Worm (Caenorhabditis elegans): Measurements from ENCODE around the gene elks-1.

The elks-1 gene

DNA sequence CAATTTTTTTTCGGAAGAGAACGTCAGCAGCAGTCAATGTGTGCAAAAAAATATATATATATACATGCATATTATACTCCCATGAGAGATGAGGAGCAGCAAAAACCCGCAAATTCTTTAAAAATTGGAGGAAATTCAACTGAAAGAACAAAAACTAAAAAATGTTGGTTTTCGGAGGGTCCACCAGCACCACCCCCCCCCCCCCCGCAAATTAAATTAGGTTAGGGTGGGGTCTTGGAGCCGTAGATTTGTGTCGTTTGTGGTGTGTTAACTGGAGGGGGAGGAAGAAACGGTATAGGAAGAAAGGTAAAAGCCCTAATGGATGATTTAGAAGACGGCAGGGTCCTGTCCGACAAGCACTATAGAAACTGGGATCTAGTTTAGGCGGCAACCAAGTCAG, 1.5 kb downstream of the elks-1 start:
- TF ChIP-seq C38D4.7 (GFP tag; optimal IDR thresholded peaks at IDR 0.05) = no peak
- no peak for TF ChIP-seq ceh-24 (tag; optimal IDR thresholded peaks at IDR 0.05)
- TF ChIP-seq ets-4 (tag; optimal IDR thresholded peaks at IDR 0.05) = no peak
- no peak for TF ChIP-seq ceh-19 (GFP tag; optimal IDR thresholded peaks at IDR 0.05)
- TF ChIP-seq ceh-22 (tag; optimal IDR thresholded peaks at IDR 0.05) = no peak
- no peak for TF ChIP-seq nhr-232 (tag; optimal IDR thresholded peaks at IDR 0.05)
- no peak for TF ChIP-seq ceh-18 (tag; optimal IDR thresholded peaks at IDR 0.05)
- TF ChIP-seq ceh-30 (tag; optimal IDR thresholded peaks at IDR 0.05) = no peak
- TF ChIP-seq ceh-14 (tag; optimal IDR thresholded peaks at IDR 0.05) = no peak
- no peak for TF ChIP-seq pha-4 (tag; optimal IDR thresholded peaks at IDR 0.05)
- no peak for TF ChIP-seq odd-2 (tag; optimal IDR thresholded peaks at IDR 0.05)
- no peak for TF ChIP-seq nfya-1 (tag; optimal IDR thresholded peaks at IDR 0.05)
- no peak for TF ChIP-seq Y22D7AL.16 (tag; optimal IDR thresholded peaks at IDR 0.05)
- TF ChIP-seq unc-86 (tag; optimal IDR thresholded peaks at IDR 0.05) = no peak
- no peak for TF ChIP-seq K09A11.1 (tag; optimal IDR thresholded peaks at IDR 0.05; ENCODE audit: insufficient read depth)
- no peak for TF ChIP-seq ztf-16 (tag; optimal IDR thresholded peaks at IDR 0.05)
- TF ChIP-seq unc-3 (GFP tag; conservative IDR thresholded peaks at IDR 0.05) = no peak
- TF ChIP-seq unc-3 (tag; optimal IDR thresholded peaks at IDR 0.05) = no peak

DNA sequence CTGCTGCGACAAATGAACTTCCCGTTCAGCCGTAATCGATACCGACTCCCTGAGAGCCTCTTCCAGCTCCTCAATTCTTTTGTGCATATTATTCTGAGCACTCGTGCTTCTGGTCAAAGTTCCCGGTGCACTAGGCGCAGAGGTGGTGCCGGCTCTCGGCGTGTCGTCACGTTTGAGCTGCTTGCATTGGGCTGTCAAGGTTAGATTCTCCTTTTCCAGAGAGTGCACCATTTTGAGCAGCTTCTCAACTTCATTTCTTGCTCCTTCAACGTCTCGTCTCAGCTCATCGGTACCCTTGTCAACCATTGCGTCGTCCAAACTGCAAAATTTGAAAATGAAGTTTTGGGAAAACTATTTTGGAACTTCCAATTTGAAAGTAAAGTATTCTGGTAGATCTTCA, 4.3 kb downstream of the elks-1 start:
- no peak for TF ChIP-seq fkh-10 (GFP tag; optimal IDR thresholded peaks at IDR 0.05)
- no peak for TF ChIP-seq rnt-1 (tag; optimal IDR thresholded peaks at IDR 0.05)
- no peak for TF ChIP-seq hlh-15 (tag; optimal IDR thresholded peaks at IDR 0.05)
- no peak for TF ChIP-seq unc-3 (GFP tag; conservative IDR thresholded peaks at IDR 0.05)
- TF ChIP-seq unc-3 (tag; optimal IDR thresholded peaks at IDR 0.05) = no peak
- TF ChIP-seq unc-55 (GFP tag; optimal IDR thresholded peaks at IDR 0.05) = no peak
- no peak for TF ChIP-seq F13H6.1 (tag; optimal IDR thresholded peaks at IDR 0.05)
- TF ChIP-seq pqm-1 (tag; optimal IDR thresholded peaks at IDR 0.05) = no peak
- TF ChIP-seq sox-4 (tag; optimal IDR thresholded peaks at IDR 0.05) = no peak
- TF ChIP-seq Y22D7AL.16 (tag; optimal IDR thresholded peaks at IDR 0.05) = no peak
- no peak for TF ChIP-seq ztf-16 (tag; optimal IDR thresholded peaks at IDR 0.05)
- TF ChIP-seq ceh-6 (GFP tag; optimal IDR thresholded peaks at IDR 0.05) = no peak
- no peak for TF ChIP-seq nhr-232 (tag; optimal IDR thresholded peaks at IDR 0.05)
- no peak for TF ChIP-seq fax-1 (tag; optimal IDR thresholded peaks at IDR 0.05)
- no peak for TF ChIP-seq nhr-11 (tag; optimal IDR thresholded peaks at IDR 0.05)

DNA sequence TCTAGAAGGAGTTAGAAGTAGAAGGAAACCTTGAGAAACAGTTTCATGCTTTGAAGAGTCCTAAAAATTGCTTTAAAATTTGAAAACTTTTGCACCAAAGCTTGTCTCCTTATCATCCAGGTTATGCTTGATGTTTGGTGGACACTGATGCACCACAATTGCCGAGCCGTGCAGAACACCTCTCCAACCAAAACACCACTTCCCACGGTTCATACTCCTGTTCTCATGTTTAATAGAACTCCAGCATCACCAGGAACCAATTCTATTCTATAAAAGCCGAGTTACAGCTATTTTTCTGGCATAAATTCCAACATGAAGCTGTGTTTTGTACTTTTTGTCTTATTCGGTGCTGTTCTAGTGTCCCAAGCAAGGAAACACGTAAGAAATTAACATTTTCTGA, 8.7 kb downstream of the elks-1 start, which contains the start of gene F42A6.2:
Gene F42A6.2, plus strand, starts transcription at position 301 of the 400 bp plus-strand sequence.
- no peak for TF ChIP-seq gmeb-2 (tag; optimal IDR thresholded peaks at IDR 0.05)
- no peak for TF ChIP-seq hlh-15 (tag; optimal IDR thresholded peaks at IDR 0.05)
- TF ChIP-seq pha-4 (tag; optimal IDR thresholded peaks at IDR 0.05) = no peak
- TF ChIP-seq K02D7.2 (tag; optimal IDR thresholded peaks at IDR 0.05) = no peak
- TF ChIP-seq ceh-48 (tag; optimal IDR thresholded peaks at IDR 0.05) = no peak
- TF ChIP-seq elt-4 (tag; optimal IDR thresholded peaks at IDR 0.05) = no peak
- TF ChIP-seq fkh-6 (tag; optimal IDR thresholded peaks at IDR 0.05) = no peak
- TF ChIP-seq lim-6 (tag; optimal IDR thresholded peaks at IDR 0.05) = no peak
- TF ChIP-seq ceh-6 (GFP tag; optimal IDR thresholded peaks at IDR 0.05) = no peak
- TF ChIP-seq ceh-45 (GFP tag; IDR thresholded peaks at IDR 0.05) = no peak
- no peak for TF ChIP-seq tbx-7 (tag; optimal IDR thresholded peaks at IDR 0.05)
- no peak for TF ChIP-seq pqm-1 (tag; optimal IDR thresholded peaks at IDR 0.05)
- no peak for TF ChIP-seq ref-2 (tag; optimal IDR thresholded peaks at IDR 0.05)

DNA sequence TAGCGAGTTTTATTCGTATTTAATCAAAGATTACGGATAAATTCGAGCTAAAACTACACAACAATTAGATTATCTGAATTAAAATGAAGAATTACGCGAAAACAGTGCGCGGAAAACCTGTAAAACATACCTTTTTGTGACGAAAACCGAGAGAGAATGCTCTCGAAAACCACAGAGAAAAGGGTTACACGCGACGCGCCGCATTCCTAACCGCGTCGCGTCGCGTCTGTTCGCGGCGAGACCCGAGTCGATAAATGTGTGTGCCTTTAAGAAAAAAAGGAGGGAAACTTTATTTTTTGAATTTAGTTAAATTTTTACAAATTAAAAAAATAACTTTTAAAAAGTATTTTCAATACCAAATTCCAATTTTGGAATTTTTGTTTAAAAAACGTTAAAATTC, 11.2 kb downstream of the elks-1 start, which contains the start of gene hrpa-1:
Gene hrpa-1, minus strand, starts transcription at position 192 of the 400 bp plus-strand sequence.
- TF ChIP-seq ceh-14 (tag; optimal IDR thresholded peaks at IDR 0.05) = no peak
- TF ChIP-seq syd-9 (tag; optimal IDR thresholded peaks at IDR 0.05) = no peak
- no peak for TF ChIP-seq pag-3 (tag; optimal IDR thresholded peaks at IDR 0.05; ENCODE audit: borderline replicate concordance)
- TF ChIP-seq unc-55 (GFP tag; optimal IDR thresholded peaks at IDR 0.05) = no peak
- no peak for TF ChIP-seq ceh-30 (tag; optimal IDR thresholded peaks at IDR 0.05)
- TF ChIP-seq ztf-16 (tag; optimal IDR thresholded peaks at IDR 0.05) = no peak
- no peak for TF ChIP-seq lim-6 (tag; optimal IDR thresholded peaks at IDR 0.05)
- peak; percentile 21 for TF ChIP-seq ceh-18 (tag; optimal IDR thresholded peaks at IDR 0.05)
- no peak for TF ChIP-seq pat-9 (tag; optimal IDR thresholded peaks at IDR 0.05)
- TF ChIP-seq pha-4 (tag; optimal IDR thresholded peaks at IDR 0.05) = no peak
- no peak for TF ChIP-seq ceh-2 (tag; optimal IDR thresholded peaks at IDR 0.05)
- TF ChIP-seq K09A11.1 (tag; optimal IDR thresholded peaks at IDR 0.05; ENCODE audit: insufficient read depth) = no peak
- TF ChIP-seq ceh-19 (GFP tag; optimal IDR thresholded peaks at IDR 0.05) = no peak
- TF ChIP-seq mec-3 (tag; optimal IDR thresholded peaks at IDR 0.05; ENCODE audit: borderline replicate concordance) = no peak
- TF ChIP-seq gmeb-2 (tag; optimal IDR thresholded peaks at IDR 0.05) = no peak
- no peak for TF ChIP-seq odd-2 (tag; optimal IDR thresholded peaks at IDR 0.05)
- TF ChIP-seq hlh-6 (tag; optimal IDR thresholded peaks at IDR 0.05) = no peak
- no peak for TF ChIP-seq zip-5 (tag; optimal IDR thresholded peaks at IDR 0.05)
- no peak for TF ChIP-seq che-1 (tag; optimal IDR thresholded peaks at IDR 0.05)
- TF ChIP-seq pax-1 (tag; optimal IDR thresholded peaks at IDR 0.05) = peak; percentile 81
- TF ChIP-seq unc-42 (tag; optimal IDR thresholded peaks at IDR 0.05) = peak; percentile 6
- TF ChIP-seq hlh-8 (tag; optimal IDR thresholded peaks at IDR 0.05) = no peak

Data from whole organism, late embryonic.